Worm (Caenorhabditis elegans): ENCODE results near the gene ZK512.2.

ZK512.2 gene

DNA sequence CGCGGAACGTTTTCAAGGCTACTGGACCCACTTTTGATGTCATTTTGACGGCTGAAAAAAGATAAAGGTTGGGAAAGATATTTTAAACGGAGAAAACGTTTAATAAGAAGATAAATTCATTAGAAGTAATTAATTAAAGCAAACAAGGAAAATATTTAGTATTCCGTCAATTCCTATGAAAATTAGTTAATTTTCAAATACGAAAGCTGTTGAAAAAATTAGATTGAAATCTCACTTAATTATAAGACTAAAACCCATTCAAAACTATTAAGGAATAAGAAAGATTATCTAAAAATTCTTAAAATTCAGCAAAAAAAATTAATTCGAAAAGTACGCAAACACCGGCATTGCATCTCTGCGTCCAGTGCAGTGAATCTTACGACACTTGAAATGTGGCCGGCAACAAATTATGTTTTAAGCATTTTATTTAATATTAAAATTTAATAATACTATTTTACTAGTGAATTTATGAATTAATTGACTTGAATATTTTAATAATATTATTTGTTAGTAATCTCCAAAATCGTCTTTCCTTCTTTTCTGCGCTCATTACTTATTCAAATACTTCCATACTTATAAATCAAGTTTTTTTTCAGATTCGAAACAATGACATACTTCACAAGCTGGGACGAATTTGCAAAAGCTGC lies at the start of gene ZK512.2, which contains the start of gene ZK512.4:
Gene ZK512.2, minus strand, starts transcription at position 51 of the 647 bp plus-strand sequence.
Gene ZK512.4, plus strand, starts transcription at position 597 of the 647 bp plus-strand sequence.
- TF ChIP-seq lin-39 (tag; optimal IDR thresholded peaks at IDR 0.05) = no peak
- TF ChIP-seq unc-55 (GFP tag; optimal IDR thresholded peaks at IDR 0.05) = peak; percentile 38
- no peak for TF ChIP-seq mdl-1 (tag; optimal IDR thresholded peaks at IDR 0.05)
- no peak for TF ChIP-seq skn-1 (tag; optimal IDR thresholded peaks at IDR 0.05)
- no peak for TF ChIP-seq zag-1 (tag; optimal IDR thresholded peaks at IDR 0.05)
- TF ChIP-seq unc-62 (GFP tag; optimal IDR thresholded peaks at IDR 0.05) = no peak
- no peak for TF ChIP-seq nhr-6 (tag; optimal IDR thresholded peaks at IDR 0.05)
- TF ChIP-seq dmd-4 (tag; optimal IDR thresholded peaks at IDR 0.05) = no peak
- peak; percentile 29 for TF ChIP-seq gmeb-1 (tag; optimal IDR thresholded peaks at IDR 0.05)
- TF ChIP-seq snpc-4 (tag; optimal IDR thresholded peaks at IDR 0.05) = no peak
- TF ChIP-seq sma-3 (GFP tag; optimal IDR thresholded peaks at IDR 0.05) = no peak
- TF ChIP-seq nhr-12 (tag; optimal IDR thresholded peaks at IDR 0.05) = no peak
- TF ChIP-seq ceh-16 (tag; optimal IDR thresholded peaks at IDR 0.05) = no peak
- TF ChIP-seq crh-2 (tag; optimal IDR thresholded peaks at IDR 0.05) = peak; percentile 7
- no peak for TF ChIP-seq unc-39 (tag; optimal IDR thresholded peaks at IDR 0.05)
- TF ChIP-seq C34F6.9 (tag; optimal IDR thresholded peaks at IDR 0.05) = peak; percentile 28
- TF ChIP-seq lsy-2 (tag; optimal IDR thresholded peaks at IDR 0.05) = peak in 1 of 2 experiments; percentile 50
- no peak for TF ChIP-seq ztf-11 (tag; optimal IDR thresholded peaks at IDR 0.05)
- TF ChIP-seq nhr-23 (tag; optimal IDR thresholded peaks at IDR 0.05) = no peak
- no peak for TF ChIP-seq lin-11 (tag; optimal IDR thresholded peaks at IDR 0.05)
- TF ChIP-seq egl-27 (tag; optimal IDR thresholded peaks at IDR 0.05) = no peak

DNA sequence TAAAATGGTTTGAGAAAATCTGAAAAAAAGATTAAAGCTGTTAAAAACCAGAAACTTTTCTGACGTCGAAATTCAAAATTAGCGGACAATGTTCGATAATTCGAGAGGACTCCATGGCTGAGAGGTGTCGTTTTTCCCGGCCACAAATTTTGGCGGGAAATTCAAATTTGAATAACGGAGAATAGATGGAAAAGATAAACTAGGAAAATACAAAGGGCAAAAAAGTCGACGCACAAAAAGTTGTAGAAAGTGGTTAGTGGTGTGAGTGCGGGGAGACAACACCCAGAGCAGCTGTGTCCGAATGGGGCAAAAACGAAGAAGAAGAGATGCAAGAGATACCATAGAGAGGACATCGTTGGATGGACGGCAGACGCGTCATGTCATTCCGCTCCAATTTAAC lies 46.5 kb upstream of the ZK512.2 start, which contains the start of gene cls-3:
Gene cls-3, minus strand, starts transcription at position 19 of the 400 bp plus-strand sequence.
- peak; percentile 36 for TF ChIP-seq nhr-129 (tag; optimal IDR thresholded peaks at IDR 0.05)
- no peak for TF ChIP-seq ZK546.5 (tag; optimal IDR thresholded peaks at IDR 0.05)
- TF ChIP-seq C34F6.9 (tag; optimal IDR thresholded peaks at IDR 0.05) = peak; percentile 59
- TF ChIP-seq unc-55 (GFP tag; optimal IDR thresholded peaks at IDR 0.05) = peak; percentile 47
- TF ChIP-seq blmp-1 (tag; optimal IDR thresholded peaks at IDR 0.05; ENCODE audit: insufficient read depth) = no peak
- TF ChIP-seq elt-1 (tag; optimal IDR thresholded peaks at IDR 0.05) = no peak
- TF ChIP-seq lsy-2 (tag; optimal IDR thresholded peaks at IDR 0.05) = peak in 1 of 2 experiments; percentile 82
- peak; percentile 26 for TF ChIP-seq nhr-6 (tag; optimal IDR thresholded peaks at IDR 0.05)
- TF ChIP-seq gmeb-1 (tag; optimal IDR thresholded peaks at IDR 0.05) = peak; percentile 80
- no peak for TF ChIP-seq ztf-4 (tag; optimal IDR thresholded peaks at IDR 0.05)
- peak; percentile 16 for TF ChIP-seq F13H6.1 (tag; optimal IDR thresholded peaks at IDR 0.05)
- peak; percentile 61 for TF ChIP-seq sma-9 (GFP tag; optimal IDR thresholded peaks at IDR 0.05)
- TF ChIP-seq sma-9 (tag; optimal IDR thresholded peaks at IDR 0.05) = no peak
- peak; percentile 7 for TF ChIP-seq zag-1 (tag; optimal IDR thresholded peaks at IDR 0.05)
- TF ChIP-seq Y55F3AM.14 (GFP tag; optimal IDR thresholded peaks at IDR 0.05) = no peak
- TF ChIP-seq mab-5 (tag; optimal IDR thresholded peaks at IDR 0.05) = no peak
- TF ChIP-seq nhr-21 (tag; optimal IDR thresholded peaks at IDR 0.05) = peak; percentile 9

DNA sequence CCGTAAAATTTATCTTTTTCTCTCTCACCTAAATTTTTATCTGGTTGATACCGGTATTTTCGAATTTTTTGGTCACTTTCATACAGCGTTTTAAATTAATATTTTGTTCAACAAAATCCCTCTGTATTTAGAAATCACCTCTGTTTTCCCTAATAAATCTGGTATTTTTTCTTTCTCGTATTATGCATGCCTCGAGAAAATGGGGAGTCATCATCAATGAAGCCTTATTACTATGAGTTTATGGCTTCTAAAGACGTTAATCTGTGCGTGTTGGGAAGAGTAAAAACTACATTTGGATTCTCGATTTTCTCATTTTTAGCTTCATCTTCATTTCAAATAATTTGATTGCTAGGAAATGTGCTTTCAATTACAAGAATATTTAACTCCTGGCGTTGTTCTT lies 41.1 kb upstream of the ZK512.2 start, which contains the start of gene ZC84.7:
Gene ZC84.7, plus strand, starts transcription at position 301 of the 400 bp plus-strand sequence.
- TF ChIP-seq nhr-21 (tag; optimal IDR thresholded peaks at IDR 0.05) (no peak), ceh-82 (tag; optimal IDR thresholded peaks at IDR 0.05) (no peak), unc-55 (GFP tag; optimal IDR thresholded peaks at IDR 0.05) (no peak), nhr-129 (tag; optimal IDR thresholded peaks at IDR 0.05) (no peak), elt-1 (tag; optimal IDR thresholded peaks at IDR 0.05) (no peak), ama-1 (optimal IDR thresholded peaks at IDR 0.05) (no peak), lin-39 (tag; optimal IDR thresholded peaks at IDR 0.05) (no peak)

DNA sequence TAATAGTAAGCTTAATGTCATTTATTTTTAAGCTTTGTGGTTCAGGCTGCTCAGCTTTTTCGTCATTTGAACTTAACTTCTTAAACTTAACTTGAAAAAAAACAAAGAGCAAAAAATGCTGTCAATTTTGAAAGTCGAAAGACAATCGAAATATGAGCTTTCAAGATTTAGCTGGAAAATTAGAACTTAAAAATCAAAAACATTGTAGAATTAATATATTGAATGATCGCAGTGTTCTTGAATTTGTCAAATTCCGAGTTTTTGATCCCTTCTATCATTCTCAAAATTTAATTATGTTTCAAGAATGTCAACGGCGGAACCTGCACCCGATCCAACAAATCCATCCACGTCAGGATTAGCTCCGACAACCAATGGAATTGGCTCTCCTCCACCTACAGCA lies 36.7 kb upstream of the ZK512.2 start, which contains the start of gene tax-4:
Gene tax-4, plus strand, starts transcription at position 301 of the 400 bp plus-strand sequence.
- TF ChIP-seq crh-2 (tag; optimal IDR thresholded peaks at IDR 0.05) = no peak
- no peak for TF ChIP-seq ama-1 (optimal IDR thresholded peaks at IDR 0.05)
- no peak for TF ChIP-seq ZK546.5 (tag; optimal IDR thresholded peaks at IDR 0.05)
- TF ChIP-seq unc-55 (GFP tag; optimal IDR thresholded peaks at IDR 0.05) = no peak
- no peak for TF ChIP-seq unc-62 (GFP tag; optimal IDR thresholded peaks at IDR 0.05)
- no peak for TF ChIP-seq skn-1 (tag; optimal IDR thresholded peaks at IDR 0.05)
- TF ChIP-seq nhr-77 (tag; optimal IDR thresholded peaks at IDR 0.05) = no peak
- no peak for TF ChIP-seq peb-1 (tag; optimal IDR thresholded peaks at IDR 0.05)

All from whole organism, L2 larva.